Fruit fly (Drosophila melanogaster): ENCODE results near the gene CG44088.

DNA sequence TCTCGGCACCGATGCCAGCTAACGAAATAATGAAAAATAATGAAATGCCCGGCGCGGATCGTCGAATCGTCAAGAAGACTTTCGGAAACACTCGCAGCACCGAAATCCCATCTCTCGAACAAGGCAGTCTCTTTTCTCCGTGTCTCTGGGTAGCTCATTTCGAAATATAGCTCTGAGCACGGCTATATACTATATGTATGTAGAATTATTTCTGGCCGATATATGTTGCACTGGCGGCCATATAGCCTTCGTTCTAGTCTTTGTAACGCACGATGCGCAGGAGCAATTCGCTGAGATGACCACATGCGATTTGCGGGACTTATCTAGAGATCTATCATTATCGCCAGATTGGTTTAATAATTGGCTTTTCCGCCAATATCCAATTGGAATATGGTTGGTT lies 5.4 kb upstream of the CG44088 start, which contains the start of gene CG14655:
- TF ChIP-seq CG8319 (GFP tag; optimal IDR thresholded peaks at IDR 0.05) (no peak), lz (GFP tag; optimal IDR thresholded peaks at IDR 0.05) (no peak), Blimp-1 (GFP tag; optimal IDR thresholded peaks at IDR 0.05) (no peak), CG7368 (GFP tag; optimal IDR thresholded peaks at IDR 0.05) (no peak), Lpt (GFP tag; optimal IDR thresholded peaks at IDR 0.05) (no peak), Gug (GFP tag; IDR thresholded peaks at IDR 0.05) (no peak), CG16779 (tag; optimal IDR thresholded peaks at IDR 0.05) (no peak), acj6 (GFP tag; optimal IDR thresholded peaks at IDR 0.05) (no peak), achi (GFP tag; optimal IDR thresholded peaks at IDR 0.05) (no peak), CG3919 (GFP tag; optimal IDR thresholded peaks at IDR 0.05) (no peak), CG6276 (GFP tag; optimal IDR thresholded peaks at IDR 0.05) (no peak), fd85E (GFP tag; optimal IDR thresholded peaks at IDR 0.05) (no peak), CG6854 (GFP tag; optimal IDR thresholded peaks at IDR 0.05) (no peak), eg (GFP tag; IDR thresholded peaks at IDR 0.05) (no peak)
